Worm (Caenorhabditis elegans) whole organism, L4/young adult: ENCODE data around the gene fis-1.

Experiments used
- dao-5 ChIP-seq: sonication (generic microtip); optimal IDR thresholded peaks from 2 replicates; lab custom pipeline; 2016; ENCODE audit warnings: missing genotype, missing genetic modification characterization, moderate library complexity, missing compliant biosample characterization
- him-1 ChIP-seq: sonication (generic microtip); optimal IDR thresholded peaks from 2 replicates; lab custom pipeline; 2016; ENCODE audit warnings: missing genotype, missing genetic modification reagents, missing genetic modification characterization, missing compliant biosample characterization

- TF ChIP-seq dao-5 (tag; lab: Kevin White, UChicago) (no peak), him-1 (tag; lab: Kevin White, UChicago) (no peak)
Measured at ce11 chrII:6736066-6736465, 18.9 kb upstream of the fis-1 start, which contains the start of gene mrps-18.C.
